Fruit fly (Drosophila melanogaster): ENCODE results near the gene ds.

- no peak for TF ChIP-seq pan (optimal IDR thresholded peaks at IDR 0.05)
- TF ChIP-seq usp (GFP tag; optimal IDR thresholded peaks at IDR 0.05): no peak
- TF ChIP-seq CG8478 (optimal IDR thresholded peaks at IDR 0.05): no peak
- TF ChIP-seq Dll (optimal IDR thresholded peaks at IDR 0.05): no peak
Observed at dm6 chr2L:615023-615422, 99.8 kb downstream of the ds start.

Measured in whole organism.